Worm (Caenorhabditis elegans) whole organism, young adult: ENCODE data around the gene nsph-3.2.
A peak's percentile ranks its signal among the peaks of the same experiment; 100 is the strongest.

ENCODE experiments used
- C17E4.6 ChIP-seq: fragments of 200-800 bp; sonication (Bioruptor generic); IDR thresholded peaks from 2 replicates; pipeline ENCODE4 v1.3.6; 2022; ENCODE audit warnings: missing genetic modification reagents, missing genetic modification characterization, missing compliant biosample characterization
- D2030.7 ChIP-seq: fragments of 200-800 bp; sonication (Bioruptor generic); IDR thresholded peaks from 2 replicates; pipeline ENCODE4 v1.3.6; 2022; ENCODE audit warnings: missing genetic modification reagents, missing genetic modification characterization, missing compliant biosample characterization
- F37B4.10 ChIP-seq: fragments of 200-800 bp; sonication (Bioruptor generic); IDR thresholded peaks from 2 replicates; pipeline ENCODE4 v1.3.6; 2022; ENCODE audit warnings: missing genetic modification characterization, missing compliant biosample characterization
- F39B2.1 ChIP-seq: fragments of 200-800 bp; sonication (Bioruptor generic); IDR thresholded peaks from 2 replicates; pipeline ENCODE4 v1.3.6; 2022; ENCODE audit warnings: missing genetic modification reagents, missing genetic modification characterization, missing compliant biosample characterization
- F49E8.2 ChIP-seq: sonication (generic microtip); optimal IDR thresholded peaks from 3 replicates; lab custom pipeline; 2017; ENCODE audit warnings: missing genetic modification characterization, mild to moderate bottlenecking, missing compliant biosample characterization, antibody characterized with exemption, moderate library complexity; ENCODE audit not compliant: insufficient read depth
- F52B5.7 ChIP-seq: sonication (generic microtip); optimal IDR thresholded peaks from 2 replicates; lab custom pipeline; 2016; ENCODE audit warnings: mild to moderate bottlenecking, missing genetic modification characterization, missing compliant biosample characterization
- F57C9.4 ChIP-seq: sonication (generic microtip); optimal IDR thresholded peaks from 2 replicates; lab custom pipeline; 2017; ENCODE audit warnings: mild to moderate bottlenecking, missing genetic modification characterization, missing compliant biosample characterization
- K12H6.12 ChIP-seq: fragments of 200-800 bp; sonication (Bioruptor generic); optimal IDR thresholded peaks from 2 replicates; lab custom pipeline; 2018; ENCODE audit warnings: mild to moderate bottlenecking, missing genetic modification characterization, missing compliant biosample characterization
- Y53G8AR.9 ChIP-seq: fragments of 200-800 bp; sonication (Bioruptor generic); conservative IDR thresholded peaks from 2 replicates; pipeline ENCODE4 v1.3.6; 2022; ENCODE audit warnings: missing genetic modification reagents, missing genetic modification characterization, missing compliant biosample characterization
- Y67H2A.10 ChIP-seq: fragments of 200-800 bp; sonication (Bioruptor generic); conservative IDR thresholded peaks from 2 replicates; pipeline ENCODE4 v1.3.6; 2022; ENCODE audit warnings: missing genetic modification reagents, missing genetic modification characterization, missing compliant biosample characterization
- ZK185.1 ChIP-seq: sonication (generic microtip); optimal IDR thresholded peaks from 2 replicates; lab custom pipeline; 2016; ENCODE audit warnings: mild to moderate bottlenecking, missing genetic modification characterization, missing compliant biosample characterization; ENCODE audit not compliant: poor library complexity, severe bottlenecking
- aptf-2 ChIP-seq: fragments of 200-800 bp; sonication (Bioruptor generic); conservative IDR thresholded peaks from 2 replicates; pipeline ENCODE4 v1.3.6; 2022; ENCODE audit warnings: missing genetic modification reagents, missing genetic modification characterization, missing compliant biosample characterization
- atf-7 ChIP-seq: sonication (generic microtip); optimal IDR thresholded peaks from 2 replicates; lab custom pipeline; 2017; ENCODE audit warnings: mild to moderate bottlenecking, missing genetic modification characterization, missing compliant biosample characterization
- attf-5 ChIP-seq: fragments of 200-800 bp; sonication (Bioruptor generic); optimal IDR thresholded peaks from 2 replicates; lab custom pipeline; 2018; ENCODE audit warnings: mild to moderate bottlenecking, missing genetic modification characterization, missing compliant biosample characterization
- cebp-1 ChIP-seq, 2 experiments: fragments of 200-800 bp in 1 of 2; sonication (Bioruptor generic) in 1 of 2; sonication (generic microtip) in 1 of 2; IDR thresholded peaks in 1 of 2; optimal IDR thresholded peaks in 1 of 2; 2 replicates each; pipeline versions ENCODE4 v1.3.6 to Lab custom; 2017 to 2022; ENCODE audit warnings: missing compliant biosample characterization in 2 of 2, missing genetic modification characterization in 2 of 2, mild to moderate bottlenecking in 1 of 2, missing genetic modification reagents in 1 of 2, moderate library complexity in 1 of 2
- ceh-27 ChIP-seq: fragments of 200-800 bp; sonication (Bioruptor generic); optimal IDR thresholded peaks from 2 replicates; lab custom pipeline; 2018; ENCODE audit warnings: mild to moderate bottlenecking, missing genetic modification characterization, moderate library complexity, missing compliant biosample characterization
- chd-7 ChIP-seq: sonication (generic microtip); optimal IDR thresholded peaks from 2 replicates; lab custom pipeline; 2016; ENCODE audit warnings: mild to moderate bottlenecking, missing genetic modification characterization, moderate library complexity, missing compliant biosample characterization
- dpl-1 ChIP-seq: fragments of 150-350 bp; optimal IDR thresholded peaks from 2 replicates; lab custom pipeline; 2014; ENCODE audit warnings: missing biosample characterization, missing genetic modification reagents, missing genetic modification characterization
- efl-1 ChIP-seq: fragments of 150-350 bp; optimal IDR thresholded peaks from 2 replicates; lab custom pipeline; 2014; ENCODE audit warnings: missing biosample characterization, missing genetic modification reagents, missing genetic modification characterization
- egl-18 ChIP-seq: fragments of 200-800 bp; sonication (Bioruptor generic); IDR thresholded peaks from 2 replicates; pipeline ENCODE4 v1.3.6; 2022; ENCODE audit warnings: missing genetic modification reagents, missing genetic modification characterization, missing compliant biosample characterization
- ets-4 ChIP-seq: fragments of 200-800 bp; sonication (Bioruptor generic); optimal IDR thresholded peaks from 2 replicates; lab custom pipeline; 2018; ENCODE audit warnings: mild to moderate bottlenecking, missing genetic modification characterization, missing compliant biosample characterization
- gei-17 ChIP-seq: fragments of 200-800 bp; sonication (Bioruptor generic); optimal IDR thresholded peaks from 2 replicates; lab custom pipeline; 2018; ENCODE audit warnings: mild to moderate bottlenecking, missing genetic modification characterization, missing compliant biosample characterization
- him-1 ChIP-seq: sonication (generic microtip); optimal IDR thresholded peaks from 2 replicates; lab custom pipeline; 2016; ENCODE audit warnings: missing genotype, missing genetic modification reagents, missing genetic modification characterization, missing compliant biosample characterization
- hlh-26 ChIP-seq: fragments of 200-800 bp; sonication (Bioruptor generic); conservative IDR thresholded peaks from 2 replicates; pipeline ENCODE4 v1.3.6; 2022; ENCODE audit warnings: missing genetic modification reagents, missing genetic modification characterization, missing compliant biosample characterization
- hmg-1.2 ChIP-seq: fragments of 200-800 bp; sonication (Bioruptor generic); IDR thresholded peaks from 2 replicates; pipeline ENCODE4 v1.3.6; 2022; ENCODE audit warnings: missing genetic modification reagents, missing genetic modification characterization, missing compliant biosample characterization
- hmg-20 ChIP-seq: fragments of 200-800 bp; sonication (Bioruptor generic); IDR thresholded peaks from 2 replicates; pipeline ENCODE4 v1.3.6; 2022; ENCODE audit warnings: missing genetic modification reagents, missing genetic modification characterization, missing compliant biosample characterization
- hrde-1 ChIP-seq: sonication (generic microtip); optimal IDR thresholded peaks from 2 replicates; lab custom pipeline; 2016; ENCODE audit warnings: missing genetic modification characterization, mild to moderate bottlenecking, missing compliant biosample characterization, moderate library complexity, missing genotype, missing genetic modification reagents, borderline replicate concordance
- let-526 ChIP-seq: fragments of 200-800 bp; sonication (Bioruptor generic); IDR thresholded peaks from 2 replicates; pipeline ENCODE4 v1.3.6; 2022; ENCODE audit warnings: missing genetic modification reagents, missing genetic modification characterization, missing compliant biosample characterization
- lin-40 ChIP-seq: sonication (generic microtip); optimal IDR thresholded peaks from 2 replicates; lab custom pipeline; 2016; ENCODE audit warnings: missing genetic modification characterization, mild to moderate bottlenecking, missing compliant biosample characterization, missing genotype, missing genetic modification reagents
- lin-54 ChIP-seq: fragments of 200-800 bp; sonication (Bioruptor generic); optimal IDR thresholded peaks from 2 replicates; lab custom pipeline; 2018; ENCODE audit warnings: mild to moderate bottlenecking, missing genetic modification characterization, missing compliant biosample characterization
- lir-1 ChIP-seq: fragments of 200-800 bp; sonication (Bioruptor generic); conservative IDR thresholded peaks from 2 replicates; pipeline ENCODE4 v1.3.6; 2022; ENCODE audit warnings: missing genetic modification reagents, missing genetic modification characterization, missing compliant biosample characterization
- lsl-1 ChIP-seq: fragments of 200-800 bp; sonication (Bioruptor generic); optimal IDR thresholded peaks from 2 replicates; lab custom pipeline; 2018; ENCODE audit warnings: mild to moderate bottlenecking, missing genetic modification characterization, moderate library complexity, missing compliant biosample characterization
- lsy-27 ChIP-seq: sonication (generic microtip); optimal IDR thresholded peaks from 2 replicates; lab custom pipeline; 2017; ENCODE audit warnings: missing genetic modification characterization, mild to moderate bottlenecking, missing compliant biosample characterization, antibody characterized with exemption, missing genotype, borderline replicate concordance; ENCODE audit not compliant: insufficient read depth
- madf-6 ChIP-seq: fragments of 200-800 bp; sonication (Bioruptor generic); IDR thresholded peaks from 2 replicates; pipeline ENCODE4 v1.3.6; 2022; ENCODE audit warnings: missing genetic modification reagents, missing genetic modification characterization, missing compliant biosample characterization
- mel-28 ChIP-seq: sonication (generic microtip); optimal IDR thresholded peaks from 2 replicates; lab custom pipeline; 2016; ENCODE audit warnings: borderline replicate concordance, mild to moderate bottlenecking, missing genetic modification characterization, missing compliant biosample characterization
- nfya-1 ChIP-seq: sonication (generic microtip); optimal IDR thresholded peaks from 2 replicates; lab custom pipeline; 2017; ENCODE audit warnings: antibody characterized with exemption, missing compliant biosample characterization, missing genetic modification characterization, borderline replicate concordance; ENCODE audit not compliant: insufficient read depth
- nhr-120 ChIP-seq: fragments of 200-800 bp; sonication (Bioruptor generic); IDR thresholded peaks from 2 replicates; pipeline ENCODE4 v1.3.6; 2022; ENCODE audit warnings: missing genetic modification characterization, missing compliant biosample characterization
- nhr-80 ChIP-seq: sonication (generic microtip); optimal IDR thresholded peaks from 2 replicates; lab custom pipeline; 2016; ENCODE audit warnings: missing genetic modification characterization, missing compliant biosample characterization
- rcor-1 ChIP-seq: fragments of 200-800 bp; sonication (Bioruptor generic); IDR thresholded peaks from 2 replicates; pipeline ENCODE4 v1.3.6; 2022; ENCODE audit warnings: missing genetic modification reagents, missing genetic modification characterization, missing compliant biosample characterization
- rpc-1 ChIP-seq, 2 experiments: fragments of 150-350 bp in 1 of 2; sonication (generic microtip) in 1 of 2; optimal IDR thresholded peaks; 2 replicates each; lab custom pipeline; 2014 to 2018; ENCODE audit warnings: missing biosample characterization in 1 of 2, missing genetic modification characterization in 1 of 2, missing genetic modification reagents in 1 of 2, missing genotype in 1 of 2
- snpc-3.4 ChIP-seq: sonication (generic microtip); optimal IDR thresholded peaks from 2 replicates; lab custom pipeline; 2017; ENCODE audit warnings: missing genetic modification characterization, mild to moderate bottlenecking, missing compliant biosample characterization, antibody characterized with exemption, moderate library complexity, missing genotype, missing genetic modification reagents
- tbp1 ChIP-seq: fragments of 200-800 bp; sonication (Bioruptor generic); optimal IDR thresholded peaks from 2 replicates; lab custom pipeline; 2018; ENCODE audit warnings: mild to moderate bottlenecking, missing genetic modification characterization, missing compliant biosample characterization
- unc-130 ChIP-seq: sonication (generic microtip); optimal IDR thresholded peaks from 2 replicates; lab custom pipeline; 2016; ENCODE audit warnings: missing genetic modification reagents, missing genetic modification characterization, missing compliant biosample characterization
- xnd-1 ChIP-seq: sonication (generic microtip); optimal IDR thresholded peaks from 2 replicates; lab custom pipeline; 2016; ENCODE audit warnings: missing genotype, missing genetic modification reagents, missing genetic modification characterization, missing compliant biosample characterization
- zim-3 ChIP-seq: sonication (generic microtip); optimal IDR thresholded peaks from 2 replicates; lab custom pipeline; 2017; ENCODE audit warnings: mild to moderate bottlenecking, missing genetic modification characterization, moderate library complexity, missing compliant biosample characterization
- ztf-26 ChIP-seq: sonication (generic microtip); optimal IDR thresholded peaks from 2 replicates; lab custom pipeline; 2017; ENCODE audit warnings: missing genetic modification characterization, missing compliant biosample characterization
- ztf-3 ChIP-seq: fragments of 200-800 bp; sonication (Bioruptor generic); optimal IDR thresholded peaks from 2 replicates; lab custom pipeline; 2018; ENCODE audit warnings: mild to moderate bottlenecking, missing genetic modification characterization, missing compliant biosample characterization

nsph-3.2 gene

DNA sequence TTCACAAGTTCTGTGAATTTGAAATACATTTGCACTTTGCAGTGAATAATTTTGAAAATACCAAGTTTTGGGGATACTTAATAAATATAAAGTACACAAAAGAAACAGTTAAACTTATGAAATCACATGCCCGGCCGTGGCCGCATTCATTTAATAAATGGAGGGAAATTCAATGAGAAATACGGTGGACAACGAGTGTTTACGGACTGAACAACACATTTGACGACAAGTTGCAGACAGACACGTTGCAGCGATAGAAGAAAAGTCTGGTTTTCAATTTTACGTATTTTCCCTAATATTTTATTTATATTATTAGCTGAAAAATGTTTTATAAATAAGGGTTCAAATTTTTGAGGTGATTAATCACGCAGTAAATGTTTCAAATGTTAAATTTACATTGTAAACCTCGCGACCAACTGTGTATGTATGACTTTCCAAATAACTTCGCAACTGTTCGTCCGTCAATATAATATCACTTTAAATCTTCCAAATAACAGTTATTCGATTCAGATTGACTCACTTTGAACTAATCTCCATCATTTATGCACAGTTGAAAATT, 38.8 kb downstream of the nsph-3.2 start, which contains the start of gene copg-1:
TSS of gene copg-1 (plus strand) at position 509 of the 559 bp plus-strand sequence.
- TF ChIP-seq Y53G8AR.9 (GFP tag; lab: Robert Waterston, UW): no peak
- no peak for TF ChIP-seq F52B5.7
- no peak for TF ChIP-seq zim-3 (tag; lab: Kevin White, UChicago)
- no peak for TF ChIP-seq ZK185.1 (tag; lab: Kevin White, UChicago)
- no peak for TF ChIP-seq hlh-26 (GFP tag; lab: Robert Waterston, UW)
- no peak for TF ChIP-seq nfya-1 (tag; lab: Kevin White, UChicago)
- no peak for TF ChIP-seq atf-7 (tag; lab: Kevin White, UChicago)
- no peak for TF ChIP-seq let-526
- TF ChIP-seq unc-130 (GFP tag; lab: Kevin White, UChicago): no peak
- no peak for TF ChIP-seq F39B2.1 (GFP tag; lab: Robert Waterston, UW)
- TF ChIP-seq rcor-1 (GFP tag; lab: Robert Waterston, UW): no peak
- peak; percentile 2 for TF ChIP-seq lin-40 (tag; lab: Kevin White, UChicago)
- TF ChIP-seq tbp1 (GFP tag; lab: Kevin White, UChicago): peak; percentile 14
- TF ChIP-seq snpc-3.4 (tag; lab: Kevin White, UChicago): no peak
- no peak for TF ChIP-seq ztf-26
- TF ChIP-seq hmg-1.2 (GFP tag; lab: Robert Waterston, UW): no peak
- no peak for TF ChIP-seq rpc-1 (optimal IDR thresholded peaks at IDR 0.05; lab: Kevin White, UChicago)
- no peak for TF ChIP-seq rpc-1 (tag; optimal IDR thresholded peaks at IDR 0.05; lab: Kevin White, UChicago)
- TF ChIP-seq D2030.7 (GFP tag; lab: Robert Waterston, UW): no peak; the same call in 1 of the 2 replicates
- no peak for TF ChIP-seq F57C9.4
- TF ChIP-seq lir-1 (GFP tag; lab: Robert Waterston, UW): no peak
- TF ChIP-seq ets-4 (GFP tag; lab: Kevin White, UChicago): no peak
- TF ChIP-seq lsy-27 (tag; lab: Kevin White, UChicago): no peak
- TF ChIP-seq hmg-20 (GFP tag; lab: Robert Waterston, UW): no peak
- TF ChIP-seq K12H6.12 (tag; lab: Kevin White, UChicago): peak; percentile 22
- no peak for TF ChIP-seq F49E8.2 (tag; lab: Kevin White, UChicago)
- no peak for TF ChIP-seq hrde-1
- peak; percentile 58; the same call in 1 of the 2 replicates for TF ChIP-seq madf-6
- TF ChIP-seq attf-5 (GFP tag; lab: Kevin White, UChicago): peak; percentile 18
- TF ChIP-seq egl-18: no peak
- TF ChIP-seq mel-28 (tag; lab: Kevin White, UChicago): no peak
- peak; percentile 67 for TF ChIP-seq lsl-1
- TF ChIP-seq aptf-2: no peak
- no peak for TF ChIP-seq C17E4.6 (GFP tag; lab: Robert Waterston, UW)
- TF ChIP-seq ceh-27 (GFP tag; lab: Kevin White, UChicago): no peak
- peak; percentile 56 for TF ChIP-seq efl-1 (GFP tag; lab: Kevin White, UChicago)
- TF ChIP-seq Y67H2A.10 (GFP tag; lab: Robert Waterston, UW): no peak
- TF ChIP-seq lin-54 (GFP tag; lab: Kevin White, UChicago): peak; percentile 14
- no peak for TF ChIP-seq cebp-1 (GFP tag; IDR thresholded peaks at IDR 0.05; lab: Robert Waterston, UW)
- peak; percentile 67 for TF ChIP-seq cebp-1 (tag; optimal IDR thresholded peaks at IDR 0.05; lab: Kevin White, UChicago)
- no peak for TF ChIP-seq nhr-120 (GFP tag; lab: Robert Waterston, UW)
- TF ChIP-seq dpl-1: peak; percentile 24
- TF ChIP-seq ztf-3: no peak
- no peak for TF ChIP-seq xnd-1 (tag; lab: Kevin White, UChicago)
- no peak for TF ChIP-seq gei-17 (GFP tag; lab: Kevin White, UChicago)
- TF ChIP-seq chd-7 (tag; lab: Kevin White, UChicago): no peak
- no peak for TF ChIP-seq F37B4.10
- peak; percentile 2 for TF ChIP-seq nhr-80 (tag; lab: Kevin White, UChicago)
- no peak for TF ChIP-seq him-1 (tag; lab: Kevin White, UChicago)
